Fruit fly (Drosophila melanogaster): ENCODE results near the gene tal-2A.
A peak's percentile ranks its signal among the peaks of the same experiment; 100 is the strongest.

tal-2A gene

dm6 chr3R:13831596-13832119, 18.7 kb downstream of the tal-2A start (continued):
- TF ChIP-seq CG17385 (GFP tag; optimal IDR thresholded peaks at IDR 0.05): peak; percentile 59
- peak; percentile 40; the same call in 1 of the 2 replicates for TF ChIP-seq Atf6 (GFP tag; IDR thresholded peaks at IDR 0.05)
- no peak for TF ChIP-seq eve (GFP tag; optimal IDR thresholded peaks at IDR 0.05)
- no peak for TF ChIP-seq NC2α (GFP tag; optimal IDR thresholded peaks at IDR 0.05)
- TF ChIP-seq CG7556 (GFP tag; optimal IDR thresholded peaks at IDR 0.05): peak; percentile 34
- peak; percentile 21 for TF ChIP-seq ATbp (GFP tag; optimal IDR thresholded peaks at IDR 0.05)
- no peak for TF ChIP-seq pan (optimal IDR thresholded peaks at IDR 0.05)
- TF ChIP-seq pan (GFP tag; optimal IDR thresholded peaks at IDR 0.05 in 1 of 2, IDR thresholded peaks at IDR 0.05 in 1 of 2): peak in 1 of 2 experiments; percentile 34
- TF ChIP-seq twi (tag; optimal IDR thresholded peaks at IDR 0.05): no peak
- no peak for TF ChIP-seq prd (optimal IDR thresholded peaks at IDR 0.05)
- TF ChIP-seq prd (GFP tag; IDR thresholded peaks at IDR 0.05): peak; percentile 59; the same call in 2 of the 3 replicates
- TF ChIP-seq vnd (GFP tag; IDR thresholded peaks at IDR 0.05; ENCODE audit: partially characterized antibody): 0 out of 3 replicates have a peak, but pooled peaks have one; percentile 17
- peak in 1 of 2 experiments; percentile 34 for TF ChIP-seq dpn (GFP tag; optimal IDR thresholded peaks at IDR 0.05)
- no peak for TF ChIP-seq Antp (GFP tag; optimal IDR thresholded peaks at IDR 0.05)
- peak; percentile 50 for TF ChIP-seq CG17829 (tag; optimal IDR thresholded peaks at IDR 0.05)
- peak; percentile 72 for TF ChIP-seq dmrt99B (tag; optimal IDR thresholded peaks at IDR 0.05)
- TF ChIP-seq Hr3 (GFP tag; optimal IDR thresholded peaks at IDR 0.05): peak; percentile 20
- TF ChIP-seq Eip74EF (GFP tag; optimal IDR thresholded peaks at IDR 0.05): peak in 1 of 2 experiments; percentile 43
- TF ChIP-seq CG7839 (tag; optimal IDR thresholded peaks at IDR 0.05): peak; percentile 63
- peak; percentile 7 for TF ChIP-seq lab (GFP tag; optimal IDR thresholded peaks at IDR 0.05)
- no peak for TF ChIP-seq chm (GFP tag; IDR thresholded peaks at IDR 0.05)
- peak; percentile 32 for TF ChIP-seq Sox100B (GFP tag; optimal IDR thresholded peaks at IDR 0.05)
- no peak for TF ChIP-seq mirr (GFP tag; optimal IDR thresholded peaks at IDR 0.05)
- TF ChIP-seq Sox102F (GFP tag; optimal IDR thresholded peaks at IDR 0.05): peak; percentile 83
- no peak for TF ChIP-seq CG2202 (tag; optimal IDR thresholded peaks at IDR 0.05)
- TF ChIP-seq sug (tag; optimal IDR thresholded peaks at IDR 0.05): no peak
- no peak for TF ChIP-seq CG30431 (GFP tag; optimal IDR thresholded peaks at IDR 0.05)
- no peak for TF ChIP-seq CG6854 (GFP tag; optimal IDR thresholded peaks at IDR 0.05)
- no peak for TF ChIP-seq ind (GFP tag; optimal IDR thresholded peaks at IDR 0.05)
- TF ChIP-seq Nf-YC (tag; optimal IDR thresholded peaks at IDR 0.05): peak; percentile 2
- peak; percentile 79 for TF ChIP-seq oc (tag; optimal IDR thresholded peaks at IDR 0.05)
- TF ChIP-seq CG12744 (GFP tag; optimal IDR thresholded peaks at IDR 0.05): no peak
- no peak for TF ChIP-seq HHEX (GFP tag; optimal IDR thresholded peaks at IDR 0.05)
- peak; percentile 37 for TF ChIP-seq CG8924 (tag; optimal IDR thresholded peaks at IDR 0.05)
- peak; percentile 17 for TF ChIP-seq Ets65A (GFP tag)
- TF ChIP-seq Oli (tag; optimal IDR thresholded peaks at IDR 0.05): peak; percentile 60
- peak; percentile 65 for TF ChIP-seq CG3847 (GFP tag; IDR thresholded peaks at IDR 0.05)
- no peak for TF ChIP-seq CG11247 (GFP tag; IDR thresholded peaks at IDR 0.05)
- peak; percentile 65; the same call in 2 of the 3 replicates for TF ChIP-seq tgo (GFP tag; IDR thresholded peaks at IDR 0.05)
- TF ChIP-seq CG17568 (GFP tag; optimal IDR thresholded peaks at IDR 0.05): peak; percentile 3
- TF ChIP-seq CG31388 (GFP tag; optimal IDR thresholded peaks at IDR 0.05): no peak
- TF ChIP-seq CG9609 (GFP tag; optimal IDR thresholded peaks at IDR 0.05): no peak
- no peak for TF ChIP-seq mam (GFP tag; optimal IDR thresholded peaks at IDR 0.05)
- TF ChIP-seq dan (GFP tag; IDR thresholded peaks at IDR 0.05): no peak
- no peak for TF ChIP-seq Lim3 (GFP tag; IDR thresholded peaks at IDR 0.05)
- TF ChIP-seq croc (GFP tag; conservative IDR thresholded peaks at IDR 0.05): peak; percentile 68; the same call in 2 of the 3 replicates
- peak; percentile 0 for TF ChIP-seq CG10267 (tag; optimal IDR thresholded peaks at IDR 0.05)
- TF ChIP-seq CG10209 (GFP tag; optimal IDR thresholded peaks at IDR 0.05): peak; percentile 48
- TF ChIP-seq pb (GFP tag; optimal IDR thresholded peaks at IDR 0.05): no peak
- no peak; the same call in 1 of the 2 replicates for TF ChIP-seq CG14441 (GFP tag; IDR thresholded peaks at IDR 0.05)

Measured in whole organism, embryonic.